Worm (Caenorhabditis elegans): ENCODE data around the gene sdz-12.

DNA sequence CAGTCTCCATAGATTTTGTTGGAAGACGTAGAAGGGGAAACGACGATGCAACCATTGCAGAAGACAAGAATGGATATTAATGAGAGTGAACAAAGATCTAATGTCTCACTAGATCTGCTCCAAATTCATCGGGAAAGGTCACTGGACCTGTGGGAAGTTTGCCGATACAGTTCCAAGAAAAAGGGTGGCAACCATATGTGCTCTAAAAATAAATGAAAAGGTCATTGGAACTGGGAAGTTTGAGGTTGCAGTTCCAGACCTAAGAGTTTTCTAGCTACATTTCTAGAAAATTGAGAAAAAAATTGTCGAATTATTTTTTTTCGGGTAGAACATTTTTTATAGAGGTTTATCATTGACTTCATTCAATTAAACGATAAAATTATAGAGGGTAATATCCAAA, 15.8 kb upstream of the sdz-12 start, which contains the start of gene fbxb-92:
- TF ChIP-seq nhr-28 (tag; optimal IDR thresholded peaks at IDR 0.05) (no peak), ama-1 (optimal IDR thresholded peaks at IDR 0.05) (no peak), dve-1 (tag; optimal IDR thresholded peaks at IDR 0.05; ENCODE audit: insufficient read depth) (no peak), jun-1 (tag; optimal IDR thresholded peaks at IDR 0.05) (no peak), nhr-77 (tag; optimal IDR thresholded peaks at IDR 0.05) (no peak)

Measured in whole organism, L4 larva.